Worm (Caenorhabditis elegans): Measurements from ENCODE around the gene Y16E11A.4.

DNA sequence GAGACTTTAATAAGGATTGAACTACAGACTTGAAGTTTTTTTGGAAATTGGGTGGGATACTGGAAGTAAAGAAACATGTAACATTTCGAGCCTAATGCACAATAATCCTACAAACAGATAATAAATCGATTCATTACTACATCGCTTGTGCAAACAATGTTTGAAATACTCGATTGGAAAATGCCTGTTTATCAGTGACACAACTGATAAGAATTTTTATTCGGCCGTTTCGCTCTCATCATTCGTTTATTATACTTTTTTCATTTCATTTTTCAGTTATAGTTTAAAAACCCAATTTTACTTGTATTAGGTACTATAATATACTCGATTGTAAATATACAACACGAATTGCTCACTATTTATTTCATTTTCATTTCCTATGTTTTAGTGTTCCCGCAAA lies 8.7 kb downstream of the Y16E11A.4 start:
- no peak for TF ChIP-seq T20F7.1 (GFP tag; optimal IDR thresholded peaks at IDR 0.05)
- TF ChIP-seq pqm-1 (tag; optimal IDR thresholded peaks at IDR 0.05): peak; percentile 91
- TF ChIP-seq mxl-2 (GFP tag; conservative IDR thresholded peaks at IDR 0.05): no peak
- TF ChIP-seq lsy-2 (tag; optimal IDR thresholded peaks at IDR 0.05): no peak
- TF ChIP-seq lin-13 (GFP tag; optimal IDR thresholded peaks at IDR 0.05): no peak
- peak in 1 of 2 experiments; percentile 13 for TF ChIP-seq unc-62 (GFP tag; optimal IDR thresholded peaks at IDR 0.05 in 1 of 2)
- TF ChIP-seq unc-62 (tag; optimal IDR thresholded peaks at IDR 0.05): no peak
- no peak for TF ChIP-seq spr-3 (GFP tag; optimal IDR thresholded peaks at IDR 0.05)
- no peak for TF ChIP-seq nhr-77 (tag; optimal IDR thresholded peaks at IDR 0.05)
- TF ChIP-seq ceh-28 (tag; optimal IDR thresholded peaks at IDR 0.05): no peak
- no peak for TF ChIP-seq F44E2.7 (GFP tag; IDR thresholded peaks at IDR 0.05)

Data from whole organism, L4 larva.